Fruit fly (Drosophila melanogaster): ENCODE data around the gene CG15386.

dm6 chr2L:2221649-2222150 is 4.7 kb upstream of the CG15386 start:
- peak; percentile 96 for TF ChIP-seq CG14711 (tag; optimal IDR thresholded peaks at IDR 0.05)
- peak; percentile 99 for TF ChIP-seq CG5204 (GFP tag; optimal IDR thresholded peaks at IDR 0.05)
- TF ChIP-seq kay (GFP tag; ENCODE audit: borderline replicate concordance): peak; percentile 96
- TF ChIP-seq Hr96 (GFP tag; optimal IDR thresholded peaks at IDR 0.05): peak; percentile 96
- TF ChIP-seq tj (GFP tag; optimal IDR thresholded peaks at IDR 0.05): peak; percentile 95
